Worm (Caenorhabditis elegans) whole organism, L4/young adult: ENCODE results near the gene T18D3.6.

Experiments
- dao-5 ChIP-seq: sonication (generic microtip); optimal IDR thresholded peaks from 2 replicates; lab custom pipeline; 2016; ENCODE audit warnings: missing genotype, missing genetic modification characterization, moderate library complexity, missing compliant biosample characterization
- him-1 ChIP-seq: sonication (generic microtip); optimal IDR thresholded peaks from 2 replicates; lab custom pipeline; 2016; ENCODE audit warnings: missing genotype, missing genetic modification reagents, missing genetic modification characterization, missing compliant biosample characterization

DNA sequence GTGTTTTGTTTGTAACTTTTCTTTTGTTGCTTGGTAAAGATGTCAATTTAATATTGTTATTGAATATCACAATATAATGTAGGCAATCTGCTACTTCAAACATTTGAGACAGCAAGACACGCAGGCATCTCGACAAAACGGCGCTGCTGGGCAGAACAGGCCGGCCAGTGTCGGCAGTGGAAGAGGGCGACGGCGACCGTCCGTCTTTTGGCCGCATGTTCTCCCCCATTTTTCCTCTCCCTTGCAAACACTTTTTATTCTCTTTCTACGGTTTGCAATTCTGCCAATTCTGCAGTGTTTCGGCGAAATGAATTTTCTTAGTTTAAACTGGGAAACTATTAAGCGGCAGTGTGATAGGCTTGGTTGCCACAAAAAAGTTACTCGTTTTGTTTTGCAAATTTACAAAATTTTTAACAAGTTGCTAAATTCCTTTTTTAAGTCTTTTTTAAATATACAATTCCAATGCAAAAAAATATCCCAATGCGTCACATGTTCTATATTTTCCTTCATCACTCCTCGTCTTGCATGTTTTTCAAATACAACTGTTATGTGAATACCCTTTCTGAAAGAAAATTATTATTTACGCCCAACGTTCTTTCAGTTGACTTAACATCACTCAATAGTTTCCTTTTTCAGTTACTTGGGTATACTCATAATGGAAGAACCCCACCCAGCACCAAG lies at the start of gene T18D3.6:
- no peak for TF ChIP-seq dao-5 (tag; lab: Kevin White, UChicago)
- no peak for TF ChIP-seq him-1 (tag; lab: Kevin White, UChicago)
